Worm (Caenorhabditis elegans): ENCODE results near the gene C26E1.2.

DNA sequence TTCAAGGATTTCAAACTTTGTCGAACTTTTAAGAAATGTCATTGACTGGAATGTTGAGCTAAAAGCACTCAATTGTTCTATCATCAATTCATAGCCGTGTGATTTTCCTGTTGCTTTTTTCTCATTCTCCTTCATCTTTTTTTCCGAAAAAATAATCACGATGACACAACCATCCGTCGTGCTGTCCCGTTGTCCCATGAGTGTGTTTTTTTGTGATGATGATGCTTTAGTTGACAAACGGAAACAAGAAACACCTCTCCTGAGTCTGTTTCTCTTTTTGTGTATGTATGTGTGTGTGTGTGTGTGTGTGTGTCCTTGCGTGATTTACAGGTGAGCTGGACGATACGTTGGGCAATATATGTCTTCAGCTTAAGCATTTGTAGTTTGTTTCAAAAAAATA lies 4.4 kb upstream of the C26E1.2 start:
- no peak for TF ChIP-seq blmp-1 (tag; optimal IDR thresholded peaks at IDR 0.05; ENCODE audit: insufficient read depth)
- TF ChIP-seq zag-1 (tag; optimal IDR thresholded peaks at IDR 0.05) = no peak
